Worm (Caenorhabditis elegans) whole organism, L4 larva: ENCODE data around the gene srd-47.
"Not testable (repeated sequence)": the region's sequence is repeated elsewhere in the genome, so short reads cannot be mapped to it uniquely, and the experiment has no call there.

ENCODE experiments used
- D1046.2 ChIP-seq: fragments of 200-800 bp; sonication (Bioruptor generic); IDR thresholded peaks from 2 replicates; pipeline ENCODE4 v1.3.6; 2022; ENCODE audit warnings: missing genetic modification characterization, missing compliant biosample characterization
- F26F4.8 ChIP-seq: fragments of 200-800 bp; sonication (Bioruptor generic); conservative IDR thresholded peaks from 2 replicates; pipeline ENCODE4 v1.3.6; 2022; ENCODE audit warnings: missing genetic modification characterization, missing compliant biosample characterization
- T20F7.1 ChIP-seq: fragments of 200-800 bp; sonication (Bioruptor generic); optimal IDR thresholded peaks from 2 replicates; lab custom pipeline; 2018; ENCODE audit warnings: mild to moderate bottlenecking, missing genetic modification characterization, missing compliant biosample characterization
- Y105C5A.15 ChIP-seq: fragments of 200-800 bp; sonication (Bioruptor generic); IDR thresholded peaks from 2 replicates; pipeline ENCODE4 v1.3.6; 2022; ENCODE audit warnings: missing genetic modification characterization, missing compliant biosample characterization
- ZK337.2 ChIP-seq: fragments of 200-800 bp; sonication (Bioruptor generic); IDR thresholded peaks from 2 replicates; pipeline ENCODE4 v1.3.6; 2022; ENCODE audit warnings: missing genetic modification reagents, missing genetic modification characterization, missing compliant biosample characterization
- ZK546.5 ChIP-seq, 2 experiments: sonication (generic microtip); optimal IDR thresholded peaks; 2 replicates each; lab custom pipeline; 2017; ENCODE audit warnings: missing biosample characterization in 2 of 2, missing genetic modification characterization in 2 of 2
- aly-2 ChIP-seq: sonication (generic microtip); optimal IDR thresholded peaks from 2 replicates; lab custom pipeline; 2018; ENCODE audit warnings: missing biosample characterization, missing genetic modification characterization
- arid-1 ChIP-seq: fragments of 200-800 bp; sonication (Bioruptor generic); conservative IDR thresholded peaks from 2 replicates; pipeline ENCODE4 v1.3.6; 2022; ENCODE audit warnings: missing genetic modification reagents, missing genetic modification characterization, missing compliant biosample characterization
- attf-4 ChIP-seq: sonication (generic microtip); optimal IDR thresholded peaks from 3 replicates; lab custom pipeline; 2017; ENCODE audit warnings: missing biosample characterization, missing genetic modification characterization
- ceh-44 ChIP-seq: fragments of 200-800 bp; sonication (Bioruptor generic); IDR thresholded peaks from 2 replicates; pipeline ENCODE4 v1.3.6; 2022; ENCODE audit warnings: missing genetic modification reagents, missing genetic modification characterization, missing compliant biosample characterization
- ceh-82 ChIP-seq: sonication (generic microtip); optimal IDR thresholded peaks from 2 replicates; lab custom pipeline; 2017; ENCODE audit warnings: missing biosample characterization, missing genetic modification characterization
- cey-2 ChIP-seq: sonication (generic microtip); optimal IDR thresholded peaks from 3 replicates; lab custom pipeline; 2017; ENCODE audit warnings: missing genetic modification characterization, mild to moderate bottlenecking, missing compliant biosample characterization, antibody characterized with exemption, borderline replicate concordance; ENCODE audit not compliant: insufficient read depth
- dmd-9 ChIP-seq: fragments of 200-800 bp; sonication (Bioruptor generic); IDR thresholded peaks from 2 replicates; pipeline ENCODE4 v1.3.6; 2022; ENCODE audit warnings: missing genetic modification reagents, missing genetic modification characterization, missing compliant biosample characterization
- dpl-1 ChIP-seq: fragments of 150-350 bp; optimal IDR thresholded peaks from 2 replicates; lab custom pipeline; 2014; ENCODE audit warnings: missing biosample characterization, missing genetic modification reagents, missing genetic modification characterization
- egl-27 ChIP-seq: sonication (generic microtip); optimal IDR thresholded peaks from 3 replicates; lab custom pipeline; 2017; ENCODE audit warnings: missing biosample characterization, missing genetic modification reagents, missing genetic modification characterization
- gei-8 ChIP-seq: fragments of 200-800 bp; sonication (Bioruptor generic); optimal IDR thresholded peaks from 2 replicates; lab custom pipeline; 2018; ENCODE audit warnings: mild to moderate bottlenecking, missing genetic modification characterization, missing compliant biosample characterization
- hif-1 ChIP-seq, 2 experiments: sonication (generic microtip); optimal IDR thresholded peaks; 2 replicates each; lab custom pipeline; 2016 to 2017; ENCODE audit warnings: missing compliant biosample characterization in 2 of 2, missing genetic modification characterization in 2 of 2, missing genetic modification reagents in 2 of 2, missing genotype in 2 of 2, mild to moderate bottlenecking in 1 of 2
- hmg-1.1 ChIP-seq: fragments of 200-800 bp; sonication (Bioruptor generic); IDR thresholded peaks from 2 replicates; pipeline ENCODE4 v1.3.6; 2022; ENCODE audit warnings: missing genetic modification reagents, missing genetic modification characterization, missing compliant biosample characterization
- lin-13 ChIP-seq: fragments of 150-350 bp; optimal IDR thresholded peaks from 2 replicates; lab custom pipeline; 2014; ENCODE audit warnings: missing biosample characterization, missing genetic modification reagents, missing genetic modification characterization
- lin-29 ChIP-seq: fragments of 200-800 bp; sonication (Bioruptor generic); IDR thresholded peaks from 2 replicates; pipeline ENCODE4 v1.3.6; 2022; ENCODE audit warnings: missing genetic modification reagents, missing genetic modification characterization, missing compliant biosample characterization
- lir-3 ChIP-seq: sonication (generic microtip); optimal IDR thresholded peaks from 2 replicates; lab custom pipeline; 2016; ENCODE audit warnings: mild to moderate bottlenecking, missing genetic modification characterization, missing compliant biosample characterization
- mdl-1 ChIP-seq, 2 experiments: fragments of 150-350 bp in 1 of 2; sonication (generic microtip) in 1 of 2; optimal IDR thresholded peaks; 2 replicates each; lab custom pipeline; 2014 to 2017; ENCODE audit warnings: missing biosample characterization in 2 of 2, missing genetic modification characterization in 2 of 2
- nhr-111 ChIP-seq: fragments of 200-800 bp; sonication (Bioruptor generic); optimal IDR thresholded peaks from 2 replicates; lab custom pipeline; 2018; ENCODE audit warnings: mild to moderate bottlenecking, missing genetic modification characterization, missing compliant biosample characterization
- nhr-25 ChIP-seq: sonication (generic microtip); optimal IDR thresholded peaks from 2 replicates; lab custom pipeline; 2017; ENCODE audit warnings: missing genetic modification characterization, mild to moderate bottlenecking, missing compliant biosample characterization, antibody characterized with exemption, moderate library complexity, borderline replicate concordance; ENCODE audit not compliant: insufficient read depth
- nhr-42 ChIP-seq: fragments of 200-800 bp; sonication (Bioruptor generic); IDR thresholded peaks from 2 replicates; pipeline ENCODE4 v1.3.6; 2022; ENCODE audit warnings: missing genetic modification characterization, missing compliant biosample characterization
- saeg-2 ChIP-seq: fragments of 200-800 bp; sonication (Bioruptor generic); IDR thresholded peaks from 2 replicates; pipeline ENCODE4 v1.3.6; 2022; ENCODE audit warnings: missing genetic modification reagents, missing genetic modification characterization, missing compliant biosample characterization
- snpc-1.2 ChIP-seq: fragments of 200-800 bp; sonication (Bioruptor generic); IDR thresholded peaks from 2 replicates; pipeline ENCODE4 v1.3.6; 2022; ENCODE audit warnings: missing genetic modification reagents, missing genetic modification characterization, missing compliant biosample characterization
- snpc-4 ChIP-seq: fragments of 150-350 bp; optimal IDR thresholded peaks from 2 replicates; lab custom pipeline; 2014; ENCODE audit warnings: missing biosample characterization, missing genetic modification characterization
- spr-1 ChIP-seq: sonication (generic microtip); optimal IDR thresholded peaks from 2 replicates; lab custom pipeline; 2016; ENCODE audit warnings: mild to moderate bottlenecking, missing genetic modification characterization, missing compliant biosample characterization
- unc-39 ChIP-seq: sonication (generic microtip); optimal IDR thresholded peaks from 2 replicates; lab custom pipeline; 2017; ENCODE audit warnings: missing biosample characterization, missing genetic modification characterization
- unc-62 ChIP-seq, 3 experiments: fragments of 150-350 bp in 1 of 3; sonication (generic microtip); optimal IDR thresholded peaks in 2 of 3; peaks in 1 of 3; 1 replicate in 1 of 3; 2 replicates in 2 of 3; lab custom pipeline; 2014 to 2017; ENCODE audit warnings: missing biosample characterization in 3 of 3, missing genetic modification characterization in 3 of 3, missing genetic modification reagents in 3 of 3, missing genotype in 1 of 3
- zfp-3 ChIP-seq: fragments of 200-800 bp; sonication (Bioruptor generic); conservative IDR thresholded peaks from 2 replicates; pipeline ENCODE4 v1.3.6; 2022; ENCODE audit warnings: missing genetic modification reagents, missing genetic modification characterization, missing compliant biosample characterization
- ztf-7 ChIP-seq: fragments of 150-350 bp; optimal IDR thresholded peaks from 2 replicates; lab custom pipeline; 2014; ENCODE audit warnings: missing biosample characterization, missing genetic modification characterization

The srd-47 gene

DNA sequence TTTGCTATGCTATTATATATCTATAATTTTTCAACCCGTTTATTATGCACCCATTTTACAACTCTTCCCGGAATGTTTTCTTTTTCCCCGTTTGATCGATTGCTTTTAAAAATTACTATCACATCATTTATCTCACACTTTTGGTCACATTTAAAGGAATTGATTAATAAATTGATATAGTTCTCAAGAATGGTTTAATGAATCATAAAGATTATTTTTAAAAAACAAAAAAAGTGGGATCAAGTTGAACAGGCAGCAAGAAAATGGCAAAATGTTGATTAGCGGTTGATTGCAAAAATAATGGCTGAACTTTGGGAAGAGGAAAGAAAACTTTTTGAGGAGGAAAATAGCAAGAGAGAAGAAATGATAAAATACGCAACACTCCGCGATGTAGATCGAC, 33.6 kb upstream of the srd-47 start, which contains the start of gene W06D11.5:
Gene W06D11.5 (plus strand): TSS at position 301 of the 400 bp plus-strand sequence.
- TF ChIP-seq snpc-4 (no peak), aly-2 (no peak), saeg-2 (GFP tag; lab: Robert Waterston, UW) (no peak), nhr-111 (GFP tag; lab: Kevin White, UChicago) (no peak), dmd-9 (GFP tag; lab: Robert Waterston, UW) (no peak), hif-1 (tag; optimal IDR thresholded peaks at IDR 0.05; lab: Kevin White, UChicago) (no peak), cey-2 (no peak), spr-1 (tag; lab: Kevin White, UChicago) (no peak), zfp-3 (GFP tag; lab: Robert Waterston, UW) (no peak)

- not testable (repeated sequence) for TF ChIP-seq hmg-1.1 (GFP tag; lab: Robert Waterston, UW); D1046.2 (GFP tag; lab: Robert Waterston, UW); ceh-82 (tag; lab: Kevin White, UChicago)
These were observed 30.7 kb upstream of the srd-47 start, which contains the start of gene dot-1.3 for ce11 chrX:12302755-12303154. Gene dot-1.3, minus strand, starts transcription at chrX:12302855.

DNA sequence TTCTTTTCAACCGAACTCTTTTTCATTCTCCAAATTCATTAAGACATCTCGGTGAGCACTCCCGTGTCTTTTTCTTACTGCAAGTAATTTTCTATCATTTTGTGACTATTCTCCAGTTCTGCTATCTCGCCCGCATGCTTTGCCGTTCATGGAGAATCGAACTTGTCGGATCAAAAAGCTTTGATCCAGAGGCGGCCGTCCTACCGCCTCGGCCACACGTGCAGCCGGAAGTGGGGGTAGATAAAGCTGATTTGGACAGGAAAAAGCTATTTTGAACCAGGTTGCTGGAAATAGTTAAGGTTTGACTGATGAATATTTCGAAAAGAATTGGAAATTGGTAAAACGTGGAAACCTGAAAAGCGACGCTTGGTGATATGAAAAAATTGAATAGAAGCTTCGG, 29.2 kb upstream of the srd-47 start:
- TF ChIP-seq arid-1 (GFP tag; lab: Robert Waterston, UW) (0 out of 2 replicates have a peak, but pooled peaks have one; percentile 13), ceh-44 (GFP tag; lab: Robert Waterston, UW) (peak; percentile 47; the same call in 1 of the 2 replicates), Y105C5A.15 (GFP tag; lab: Robert Waterston, UW) (no peak), D1046.2 (GFP tag; lab: Robert Waterston, UW) (0 out of 2 replicates have a peak, but pooled peaks have one; percentile 31)

DNA sequence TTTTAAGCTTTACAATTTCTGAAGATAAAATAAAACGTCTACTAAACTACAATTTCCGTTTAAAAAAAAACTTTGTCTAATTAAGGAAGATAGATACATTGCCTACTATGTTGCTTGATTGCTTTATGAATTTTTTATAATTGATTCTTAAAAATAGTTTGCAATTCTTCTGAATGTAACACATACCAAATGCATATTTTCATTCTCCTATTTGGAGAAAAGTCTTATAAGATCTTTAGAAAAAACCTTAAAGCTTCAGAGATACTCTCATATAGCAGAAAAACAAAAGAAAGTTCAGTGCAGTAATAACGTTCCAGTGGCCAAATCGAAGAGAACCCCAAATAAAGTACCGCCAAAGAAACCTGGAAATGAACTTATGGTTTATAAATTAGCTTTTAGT, 26.9 kb upstream of the srd-47 start, which contains the start of gene phf-32:
Gene phf-32 (plus strand): TSS at position 301 of the 400 bp plus-strand sequence.
- no peak for TF ChIP-seq T20F7.1 (GFP tag; lab: Kevin White, UChicago)
- TF ChIP-seq attf-4 (tag; lab: Kevin White, UChicago) = no peak
- TF ChIP-seq ztf-7 (tag; lab: Kevin White, UChicago) = no peak
- TF ChIP-seq egl-27 = no peak
- no peak for TF ChIP-seq ZK337.2 (GFP tag; lab: Robert Waterston, UW)
- no peak for TF ChIP-seq lin-13 (GFP tag; lab: Kevin White, UChicago)
- TF ChIP-seq arid-1 (GFP tag; lab: Robert Waterston, UW) = no peak
- TF ChIP-seq hif-1 (tag; optimal IDR thresholded peaks at IDR 0.05; lab: Kevin White, UChicago) = no peak
- TF ChIP-seq lin-29 = no peak
- TF ChIP-seq gei-8 (GFP tag; lab: Kevin White, UChicago) = no peak
- TF ChIP-seq ZK546.5 (tag; optimal IDR thresholded peaks at IDR 0.05; lab: Kevin White, UChicago) = no peak
- no peak for TF ChIP-seq nhr-42 (GFP tag; lab: Robert Waterston, UW)
- no peak for TF ChIP-seq dpl-1 (GFP tag; lab: Kevin White, UChicago)
- no peak for TF ChIP-seq unc-39 (tag; lab: Kevin White, UChicago)
- TF ChIP-seq saeg-2 (GFP tag; lab: Robert Waterston, UW) = no peak
- no peak for TF ChIP-seq lir-3 (tag; lab: Kevin White, UChicago)
- TF ChIP-seq F26F4.8 (GFP tag; lab: Robert Waterston, UW) = no peak
- no peak for TF ChIP-seq mdl-1 (tag; optimal IDR thresholded peaks at IDR 0.05; lab: Kevin White, UChicago)
- TF ChIP-seq nhr-25 (tag; lab: Kevin White, UChicago) = no peak

ce11 chrX:12308045-12308499, 25.4 kb upstream of the srd-47 start, which contains the start of gene F17A2.16:
Gene F17A2.16, plus strand, starts transcription at chrX:12308449.
- TF ChIP-seq snpc-1.2 (peak; percentile 82), unc-62 (GFP tag; optimal IDR thresholded peaks at IDR 0.05 in 1 of 2; lab: Kevin White, UChicago) (peak in 1 of 2 experiments; percentile 54)
- not testable (repeated sequence) for TF ChIP-seq unc-62 (tag; optimal IDR thresholded peaks at IDR 0.05; lab: Kevin White, UChicago)
- TF ChIP-seq, all 104 proteins: peak for 2; not testable (repeated sequence) for 102
